Worm (Caenorhabditis elegans) whole organism, early embryonic: ENCODE measurements around the gene C18E9.5.

Experiments used
- F13C5.2 ChIP-seq: sonication (generic microtip); optimal IDR thresholded peaks from 2 replicates; lab custom pipeline; 2017; ENCODE audit warnings: mild to moderate bottlenecking, missing genetic modification characterization, inconsistent platforms, missing compliant biosample characterization
- ama-1 ChIP-seq: fragments of 150-350 bp; optimal IDR thresholded peaks from 2 replicates; lab custom pipeline; 2014
- ceh-36 ChIP-seq: sonication (generic microtip); optimal IDR thresholded peaks from 2 replicates; lab custom pipeline; 2016; ENCODE audit warnings: missing genetic modification characterization, inconsistent platforms, missing compliant biosample characterization
- ets-7 ChIP-seq: sonication (generic microtip); optimal IDR thresholded peaks from 2 replicates; lab custom pipeline; 2016; ENCODE audit warnings: missing genotype, missing genetic modification characterization, missing compliant biosample characterization
- flt-1 ChIP-seq: fragments of 200-800 bp; sonication (Bioruptor generic); IDR thresholded peaks from 2 replicates; pipeline ENCODE4 v1.3.6; 2022; ENCODE audit warnings: missing genetic modification characterization, missing compliant biosample characterization
- hmbx-1 ChIP-seq: sonication (generic microtip); optimal IDR thresholded peaks from 2 replicates; lab custom pipeline; 2016; ENCODE audit warnings: mild to moderate bottlenecking, missing genetic modification characterization, missing compliant biosample characterization
- hnd-1 ChIP-seq: sonication (generic microtip); optimal IDR thresholded peaks from 2 replicates; lab custom pipeline; 2016; ENCODE audit warnings: missing genetic modification characterization, missing compliant biosample characterization
- pes-1 ChIP-seq: fragments of 200-800 bp; sonication (Bioruptor generic); IDR thresholded peaks from 2 replicates; pipeline ENCODE4 v1.3.6; 2022; ENCODE audit warnings: missing genetic modification reagents, missing genetic modification characterization, missing compliant biosample characterization
- scrt-1 ChIP-seq: fragments of 200-800 bp; sonication (Bioruptor generic); IDR thresholded peaks from 2 replicates; pipeline ENCODE4 v1.3.6; 2022; ENCODE audit warnings: missing genetic modification characterization, missing compliant biosample characterization
- sea-1 ChIP-seq: fragments of 200-800 bp; sonication (Bioruptor generic); conservative IDR thresholded peaks from 2 replicates; pipeline ENCODE4 v1.3.6; 2022; ENCODE audit warnings: missing genetic modification characterization, missing compliant biosample characterization
- tbx-11 ChIP-seq: fragments of 200-800 bp; sonication (Bioruptor generic); IDR thresholded peaks from 2 replicates; pipeline ENCODE4 v1.3.6; 2022; ENCODE audit warnings: missing genetic modification characterization, missing compliant biosample characterization
- tbx-37 ChIP-seq: fragments of 200-800 bp; sonication (Bioruptor generic); conservative IDR thresholded peaks from 2 replicates; pipeline ENCODE4 v1.3.6; 2022; ENCODE audit warnings: missing genetic modification reagents, missing genetic modification characterization, missing compliant biosample characterization

ce11 chrII:8990267-8990666 lies 20.5 kb downstream of the C18E9.5 start:
- no peak for TF ChIP-seq tbx-37 (GFP tag; lab: Robert Waterston, UW)
- no peak for TF ChIP-seq sea-1 (GFP tag; lab: Robert Waterston, UW)
- TF ChIP-seq hnd-1 (tag; lab: Kevin White, UChicago), result no peak
- TF ChIP-seq ama-1 (lab: Kevin White, UChicago), result no peak
- no peak for TF ChIP-seq ets-7 (tag; lab: Kevin White, UChicago)
- no peak for TF ChIP-seq tbx-11 (GFP tag; lab: Robert Waterston, UW)
- TF ChIP-seq scrt-1 (GFP tag; lab: Robert Waterston, UW), result no peak
- TF ChIP-seq pes-1, result no peak
- TF ChIP-seq flt-1 (GFP tag; lab: Robert Waterston, UW), result no peak
- TF ChIP-seq F13C5.2 (tag; lab: Kevin White, UChicago), result no peak
- TF ChIP-seq ceh-36 (tag; lab: Kevin White, UChicago), result no peak
- no peak for TF ChIP-seq hmbx-1 (tag; lab: Kevin White, UChicago)
